Worm (Caenorhabditis elegans) whole organism, young adult: Measurements from ENCODE around the gene mdt-8.

Experiments used
- F39B2.1 ChIP-seq: fragments of 200-800 bp; sonication (Bioruptor generic); IDR thresholded peaks from 2 replicates; pipeline ENCODE4 v1.3.6; 2022; ENCODE audit warnings: missing genetic modification reagents, missing genetic modification characterization, missing compliant biosample characterization
- F49E8.2 ChIP-seq: sonication (generic microtip); optimal IDR thresholded peaks from 3 replicates; lab custom pipeline; 2017; ENCODE audit warnings: missing genetic modification characterization, mild to moderate bottlenecking, missing compliant biosample characterization, antibody characterized with exemption, moderate library complexity; ENCODE audit not compliant: insufficient read depth
- F52B5.7 ChIP-seq: sonication (generic microtip); optimal IDR thresholded peaks from 2 replicates; lab custom pipeline; 2016; ENCODE audit warnings: mild to moderate bottlenecking, missing genetic modification characterization, missing compliant biosample characterization
- aptf-2 ChIP-seq: fragments of 200-800 bp; sonication (Bioruptor generic); conservative IDR thresholded peaks from 2 replicates; pipeline ENCODE4 v1.3.6; 2022; ENCODE audit warnings: missing genetic modification reagents, missing genetic modification characterization, missing compliant biosample characterization
- atf-7 ChIP-seq: sonication (generic microtip); optimal IDR thresholded peaks from 2 replicates; lab custom pipeline; 2017; ENCODE audit warnings: mild to moderate bottlenecking, missing genetic modification characterization, missing compliant biosample characterization
- egl-44 ChIP-seq: fragments of 200-800 bp; sonication (Bioruptor generic); IDR thresholded peaks from 2 replicates; pipeline ENCODE4 v1.3.6; 2022; ENCODE audit warnings: missing genetic modification reagents, missing genetic modification characterization, missing compliant biosample characterization
- ekl-4 ChIP-seq: fragments of 200-800 bp; sonication (Bioruptor generic); IDR thresholded peaks from 2 replicates; pipeline ENCODE4 v1.3.6; 2022; ENCODE audit warnings: missing genetic modification reagents, missing genetic modification characterization, missing compliant biosample characterization
- ets-4 ChIP-seq: fragments of 200-800 bp; sonication (Bioruptor generic); optimal IDR thresholded peaks from 2 replicates; lab custom pipeline; 2018; ENCODE audit warnings: mild to moderate bottlenecking, missing genetic modification characterization, missing compliant biosample characterization
- fkh-3 ChIP-seq: sonication (generic microtip); optimal IDR thresholded peaks from 2 replicates; lab custom pipeline; 2016; ENCODE audit warnings: mild to moderate bottlenecking, missing genetic modification characterization, missing compliant biosample characterization
- hmg-1.2 ChIP-seq: fragments of 200-800 bp; sonication (Bioruptor generic); IDR thresholded peaks from 2 replicates; pipeline ENCODE4 v1.3.6; 2022; ENCODE audit warnings: missing genetic modification reagents, missing genetic modification characterization, missing compliant biosample characterization
- lin-35 ChIP-seq, 3 experiments: fragments of 150-350 bp in 2 of 3; sonication (generic microtip) in 1 of 3; optimal IDR thresholded peaks; 2 replicates each; lab custom pipeline; 2014 to 2018; ENCODE audit warnings: missing biosample characterization in 3 of 3, missing genetic modification characterization in 3 of 3, missing genetic modification reagents in 3 of 3
- mel-28 ChIP-seq: sonication (generic microtip); optimal IDR thresholded peaks from 2 replicates; lab custom pipeline; 2016; ENCODE audit warnings: borderline replicate concordance, mild to moderate bottlenecking, missing genetic modification characterization, missing compliant biosample characterization
- ztf-22 ChIP-seq: fragments of 200-800 bp; sonication (Bioruptor generic); optimal IDR thresholded peaks from 2 replicates; lab custom pipeline; 2018; ENCODE audit warnings: mild to moderate bottlenecking, missing genetic modification characterization, moderate library complexity, missing compliant biosample characterization

The mdt-8 gene

DNA sequence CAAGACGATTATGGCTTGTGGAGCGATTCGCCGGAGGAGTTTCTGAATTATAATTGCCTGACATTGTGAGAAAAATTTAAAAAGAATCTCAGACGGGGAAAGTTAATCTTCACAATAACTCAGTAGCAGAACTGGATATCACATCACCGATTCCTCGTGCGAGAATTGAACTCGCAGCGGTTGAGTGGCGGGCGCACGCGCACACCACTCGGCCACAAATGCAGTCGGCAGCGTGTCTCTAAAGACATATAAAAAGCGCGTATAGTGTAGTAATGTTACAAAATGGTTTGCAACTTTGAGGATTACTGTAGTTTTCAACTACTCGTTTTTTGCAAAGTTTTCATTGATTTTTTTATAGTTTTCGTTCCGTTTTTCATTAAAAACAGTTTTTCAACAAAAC is 49.0 kb downstream of the mdt-8 start (continued):
- peak; percentile 92 for TF ChIP-seq ekl-4
- TF ChIP-seq F52B5.7 (tag; lab: Kevin White, UChicago): peak; percentile 98
- TF ChIP-seq lin-35 (GFP tag; optimal IDR thresholded peaks at IDR 0.05; lab: Kevin White, UChicago): peak in 1 of 3 experiments; percentile 78
- TF ChIP-seq ets-4 (GFP tag; lab: Kevin White, UChicago): peak; percentile 94
- peak; percentile 97 for TF ChIP-seq egl-44 (GFP tag; lab: Robert Waterston, UW)
- peak; percentile 97 for TF ChIP-seq fkh-3 (tag; lab: Kevin White, UChicago)
- peak; percentile 70 for TF ChIP-seq mel-28 (tag; lab: Kevin White, UChicago)
- peak; percentile 85; the same call in 1 of the 2 replicates for TF ChIP-seq F39B2.1
- TF ChIP-seq hmg-1.2 (GFP tag; lab: Robert Waterston, UW): peak; percentile 85
- TF ChIP-seq aptf-2 (GFP tag; lab: Robert Waterston, UW): 0 out of 2 replicates have a peak, but pooled peaks have one; percentile 58

DNA sequence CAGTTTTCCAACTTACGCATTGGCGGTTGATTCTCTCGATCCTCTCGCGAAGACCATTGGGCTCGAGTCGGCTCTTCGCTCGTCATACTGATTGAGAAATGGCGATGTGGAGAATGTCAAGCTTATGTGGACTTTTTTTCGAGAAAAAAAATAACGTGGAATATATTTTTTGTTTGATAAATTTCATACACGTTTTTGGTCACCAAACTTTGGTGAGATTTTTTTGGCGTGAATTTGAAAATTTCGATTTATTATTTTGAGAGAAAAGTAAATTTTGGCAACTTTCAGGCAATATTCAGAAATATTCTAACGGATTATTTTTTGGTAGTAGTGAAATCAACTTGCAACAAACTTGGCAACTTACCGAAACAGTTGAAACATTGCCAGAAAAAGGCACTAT is 54.5 kb downstream of the mdt-8 start, which contains the start of gene W02B12.12:
Gene W02B12.12 (minus strand): TSS at position 101 of the 400 bp plus-strand sequence.
- TF ChIP-seq ztf-22 (GFP tag; lab: Kevin White, UChicago) (no peak), atf-7 (tag; lab: Kevin White, UChicago) (no peak), aptf-2 (GFP tag; lab: Robert Waterston, UW) (no peak), F49E8.2 (tag; lab: Kevin White, UChicago) (no peak)
- TF ChIP-seq, all 124 proteins: peak for 0
